Fruit fly (Drosophila melanogaster): ENCODE data around the gene Atg5.

Gene Atg5

DNA sequence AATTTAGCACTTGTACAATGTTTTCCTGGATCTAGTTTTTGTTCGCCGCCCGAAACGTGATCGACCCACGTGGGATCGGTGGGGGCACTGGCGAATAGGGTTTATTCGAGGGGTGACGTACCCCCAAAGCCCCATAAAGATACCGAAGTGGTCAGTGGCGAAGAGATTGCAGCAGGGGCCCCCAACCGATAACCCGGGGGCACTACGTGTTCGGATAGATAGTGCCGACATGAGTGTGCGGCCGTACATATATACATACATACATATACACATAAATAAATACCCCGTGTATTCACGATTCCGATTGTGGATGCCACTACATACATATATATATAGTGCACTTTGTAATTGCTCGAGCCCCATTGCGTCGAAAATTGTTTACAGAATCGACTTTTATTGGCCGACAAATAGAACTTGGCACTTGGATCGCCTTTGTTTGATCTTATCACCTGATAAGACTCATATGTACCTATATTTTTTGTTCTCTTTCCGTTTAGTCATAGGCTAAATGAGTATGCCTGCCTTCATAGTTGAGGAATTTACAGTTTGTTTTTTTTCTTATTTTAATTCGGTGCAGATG lies 19.6 kb downstream of the Atg5 start:
- no peak for TF ChIP-seq pan (optimal IDR thresholded peaks at IDR 0.05)
- TF ChIP-seq Dll (optimal IDR thresholded peaks at IDR 0.05), result no peak
- TF ChIP-seq CG8478 (optimal IDR thresholded peaks at IDR 0.05), result no peak
- no peak for TF ChIP-seq psq (optimal IDR thresholded peaks at IDR 0.05)
- no peak for TF ChIP-seq EcR (GFP tag; optimal IDR thresholded peaks at IDR 0.05)

- TF ChIP-seq EcR (GFP tag; optimal IDR thresholded peaks at IDR 0.05), result no peak
- TF ChIP-seq usp (GFP tag; optimal IDR thresholded peaks at IDR 0.05), result no peak
- no peak for TF ChIP-seq pan (optimal IDR thresholded peaks at IDR 0.05)
- no peak for TF ChIP-seq Dll (optimal IDR thresholded peaks at IDR 0.05)
- TF ChIP-seq psq (optimal IDR thresholded peaks at IDR 0.05), result no peak
- no peak for TF ChIP-seq CG8478 (optimal IDR thresholded peaks at IDR 0.05)
Observed at dm6 chrX:7302329-7302728, 21.2 kb downstream of the Atg5 start.

- no peak for TF ChIP-seq pan (optimal IDR thresholded peaks at IDR 0.05)
- no peak for TF ChIP-seq EcR (GFP tag; optimal IDR thresholded peaks at IDR 0.05)
- TF ChIP-seq psq (optimal IDR thresholded peaks at IDR 0.05), result no peak
Observed at dm6 chrX:7301351-7302328, 21.9 kb downstream of the Atg5 start.

dm6 chrX:7300722-7301350 lies 22.7 kb downstream of the Atg5 start:
- TF ChIP-seq usp (GFP tag; optimal IDR thresholded peaks at IDR 0.05), result no peak
- no peak for TF ChIP-seq psq (optimal IDR thresholded peaks at IDR 0.05)
- no peak for TF ChIP-seq pan (optimal IDR thresholded peaks at IDR 0.05)
- TF ChIP-seq Dll (optimal IDR thresholded peaks at IDR 0.05), result peak; percentile 67
- TF ChIP-seq CG8478 (optimal IDR thresholded peaks at IDR 0.05), result no peak
- TF ChIP-seq EcR (GFP tag; optimal IDR thresholded peaks at IDR 0.05), result peak in 1 of 2 experiments; percentile 36

DNA sequence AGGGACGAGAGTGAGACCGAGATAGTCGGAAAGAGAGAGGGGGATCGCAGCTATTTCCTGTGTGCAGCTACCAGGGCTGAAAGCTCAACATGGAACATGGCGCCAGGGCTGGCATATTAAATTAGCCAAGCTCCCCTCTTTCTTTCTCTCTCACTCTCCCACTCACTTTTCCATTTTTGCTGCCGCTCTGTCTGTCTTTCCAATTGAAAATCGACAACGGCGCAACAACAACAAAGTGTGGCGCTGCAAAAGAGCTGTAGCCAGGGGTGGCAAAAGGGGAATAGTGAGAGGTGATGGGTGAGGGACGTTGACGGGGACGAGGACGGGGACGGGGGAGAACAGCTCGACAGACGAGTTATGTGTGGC lies 23.2 kb downstream of the Atg5 start:
- TF ChIP-seq pan (optimal IDR thresholded peaks at IDR 0.05), result no peak
- TF ChIP-seq EcR (GFP tag; optimal IDR thresholded peaks at IDR 0.05), result no peak
- no peak for TF ChIP-seq Dll (optimal IDR thresholded peaks at IDR 0.05)
- TF ChIP-seq usp (GFP tag; optimal IDR thresholded peaks at IDR 0.05), result no peak
- no peak for TF ChIP-seq psq (optimal IDR thresholded peaks at IDR 0.05)
- TF ChIP-seq CG8478 (optimal IDR thresholded peaks at IDR 0.05), result no peak

DNA sequence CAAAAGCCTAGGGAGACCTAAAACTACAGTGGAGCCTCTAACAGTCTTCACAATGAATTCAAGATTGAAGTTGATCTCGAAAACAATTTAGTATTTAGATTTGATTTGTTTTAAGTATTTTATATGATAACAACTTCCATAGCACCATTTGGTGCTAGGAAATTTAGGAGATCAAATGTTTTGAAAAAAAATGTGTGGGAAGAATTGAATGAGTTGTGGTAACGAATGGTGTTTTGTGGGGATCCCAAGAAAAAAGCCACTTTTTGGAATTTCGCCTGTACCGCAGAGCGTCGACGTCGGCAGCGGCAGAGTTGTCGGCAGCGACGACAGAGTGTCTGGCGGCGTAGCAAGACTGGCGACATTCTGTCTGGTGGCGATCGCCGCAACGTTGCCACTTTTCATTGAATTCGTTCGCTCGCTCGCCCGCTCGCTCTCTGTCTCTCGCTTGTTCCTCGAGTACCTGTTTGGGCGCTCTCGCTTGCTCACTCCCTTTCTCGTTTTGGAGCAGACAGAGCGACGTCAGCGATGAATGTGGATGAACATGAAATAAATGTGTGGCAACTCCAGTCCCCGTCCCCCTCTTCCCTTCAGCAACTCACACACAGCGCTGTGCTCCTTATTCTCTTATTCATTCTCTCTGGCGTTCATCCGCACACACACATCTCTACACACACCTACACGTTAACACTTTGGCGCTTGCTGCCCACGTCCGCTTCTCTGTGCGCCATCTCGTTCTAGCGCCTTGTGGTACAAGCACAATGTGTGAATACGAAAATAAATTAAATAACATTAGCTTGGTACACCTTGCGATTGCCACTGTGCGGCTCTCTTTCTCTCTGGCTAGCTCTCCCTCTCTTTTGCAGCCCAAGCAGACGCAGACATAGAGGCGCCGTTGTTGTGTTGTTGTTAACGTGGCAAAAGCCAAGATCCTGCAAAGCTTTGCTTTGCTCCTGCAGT lies 23.9 kb downstream of the Atg5 start:
- TF ChIP-seq Dll (optimal IDR thresholded peaks at IDR 0.05) (peak; percentile 68), EcR (GFP tag; optimal IDR thresholded peaks at IDR 0.05) (no peak)

DNA sequence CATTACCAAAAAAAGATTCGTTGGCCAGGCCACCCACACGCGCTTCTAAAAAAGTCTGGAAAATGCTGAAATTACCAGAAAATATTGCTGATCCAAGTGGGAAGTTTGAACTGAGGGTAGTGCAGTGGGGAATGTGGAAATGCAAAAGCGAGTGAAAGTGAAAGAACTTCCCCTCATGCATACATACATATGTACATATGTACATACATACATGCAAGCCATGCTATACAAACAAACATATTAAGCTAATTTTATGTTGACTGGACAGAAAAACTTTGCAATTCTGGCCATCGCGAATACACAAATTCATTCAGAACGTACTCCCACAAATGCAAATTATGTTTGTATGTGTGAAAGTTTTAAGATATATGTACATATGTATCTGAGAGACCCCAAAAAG lies 25.2 kb downstream of the Atg5 start:
- TF ChIP-seq CG8478 (optimal IDR thresholded peaks at IDR 0.05) (no peak), EcR (GFP tag; optimal IDR thresholded peaks at IDR 0.05) (no peak), psq (optimal IDR thresholded peaks at IDR 0.05) (no peak), usp (GFP tag; optimal IDR thresholded peaks at IDR 0.05) (no peak), Dll (optimal IDR thresholded peaks at IDR 0.05) (no peak), pan (optimal IDR thresholded peaks at IDR 0.05) (no peak)

DNA sequence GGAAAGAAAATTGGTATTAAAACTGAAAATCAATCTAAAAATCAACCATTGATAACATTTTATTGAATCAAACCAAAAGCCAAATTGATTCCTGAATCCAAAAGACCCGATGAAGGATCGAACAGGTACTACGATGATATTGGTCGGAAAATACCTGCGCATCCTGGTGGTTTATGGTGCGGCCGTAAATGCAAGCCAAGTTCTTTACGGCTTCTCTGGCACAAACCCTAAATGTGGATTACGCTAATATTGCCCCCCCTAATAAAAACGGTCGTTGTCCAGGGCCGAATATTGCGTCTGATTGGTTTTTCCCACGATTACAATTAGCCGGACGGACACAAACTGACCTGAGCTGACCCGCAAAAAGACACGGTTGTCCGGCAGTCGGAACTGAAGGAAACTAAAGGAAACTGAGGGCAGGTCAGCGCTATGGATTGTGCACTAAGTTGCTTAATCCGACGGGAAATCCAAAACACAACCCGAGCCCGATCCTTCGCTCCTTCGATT lies 26.8 kb downstream of the Atg5 start:
- TF ChIP-seq pan (optimal IDR thresholded peaks at IDR 0.05) (no peak), usp (GFP tag; optimal IDR thresholded peaks at IDR 0.05) (no peak), EcR (GFP tag; optimal IDR thresholded peaks at IDR 0.05) (no peak), Dll (optimal IDR thresholded peaks at IDR 0.05) (no peak)

DNA sequence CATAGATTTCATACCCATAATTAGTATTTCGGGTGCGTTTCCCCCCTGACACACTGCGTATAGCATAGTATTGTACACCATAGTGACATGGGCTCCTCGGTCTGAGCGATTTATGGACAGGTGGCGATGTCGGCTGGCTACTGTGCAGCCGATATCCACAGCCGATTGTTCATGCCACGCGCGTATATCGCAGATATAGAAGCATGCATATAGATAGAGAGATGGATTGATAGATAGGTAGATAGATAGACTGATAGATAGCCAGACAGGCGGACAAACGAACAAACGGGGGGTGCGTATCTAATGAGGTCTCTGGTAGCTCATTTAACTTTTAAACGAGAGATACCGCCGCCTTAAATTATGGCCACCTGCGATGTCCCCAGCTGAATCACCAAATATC lies 27.6 kb downstream of the Atg5 start:
- TF ChIP-seq CG8478 (optimal IDR thresholded peaks at IDR 0.05) (no peak), pan (optimal IDR thresholded peaks at IDR 0.05) (no peak), Dll (optimal IDR thresholded peaks at IDR 0.05) (no peak)

dm6 chrX:7293874-7294559 lies 29.6 kb downstream of the Atg5 start:
- TF ChIP-seq pan (optimal IDR thresholded peaks at IDR 0.05) (no peak), EcR (GFP tag; optimal IDR thresholded peaks at IDR 0.05) (no peak), Dll (optimal IDR thresholded peaks at IDR 0.05) (no peak), psq (optimal IDR thresholded peaks at IDR 0.05) (no peak), CG8478 (optimal IDR thresholded peaks at IDR 0.05) (no peak), usp (GFP tag; optimal IDR thresholded peaks at IDR 0.05) (no peak)

Data from whole organism.